Fruit fly (Drosophila melanogaster) whole organism, embryonic: Measurements from ENCODE around the gene CG4393.

Experiments used
- CG10267 ChIP-seq: fragments of 200-800 bp; sonication (Bioruptor generic); optimal IDR thresholded peaks from 2 replicates; lab custom pipeline; 2018; ENCODE audit warnings: missing biosample characterization, mild to moderate bottlenecking, missing genetic modification characterization, moderate library complexity
- CG10321 ChIP-seq: fragments of 200-800 bp; sonication (Bioruptor generic); IDR thresholded peaks from 2 replicates; pipeline ENCODE4 v1.3.6; 2022; ENCODE audit warnings: missing biosample characterization, missing genetic modification characterization
- CG12299 ChIP-seq: fragments of 200-800 bp; sonication (Bioruptor generic); optimal IDR thresholded peaks from 2 replicates; lab custom pipeline; 2018; ENCODE audit warnings: missing biosample characterization, mild to moderate bottlenecking, missing genetic modification characterization
- CG12769 ChIP-seq: fragments of 200-800 bp; sonication (Bioruptor generic); optimal IDR thresholded peaks from 2 replicates; lab custom pipeline; 2019; ENCODE audit warnings: missing biosample characterization, mild to moderate bottlenecking, missing genetic modification characterization, moderate library complexity
- CG13287 ChIP-seq: fragments of 200-800 bp; sonication (Bioruptor generic); IDR thresholded peaks from 2 replicates; pipeline ENCODE4 v1.3.6; 2022; ENCODE audit warnings: missing biosample characterization, missing genetic modification characterization; ENCODE audit not compliant: partially characterized antibody
- CG13296 ChIP-seq: fragments of 200-800 bp; sonication (Bioruptor generic); optimal IDR thresholded peaks from 3 replicates; lab custom pipeline; 2018; ENCODE audit warnings: missing biosample characterization, mild to moderate bottlenecking, missing genetic modification characterization
- CG13624 ChIP-seq: fragments of 200-800 bp; sonication (Bioruptor generic); optimal IDR thresholded peaks from 2 replicates; lab custom pipeline; 2016; ENCODE audit warnings: missing biosample characterization, missing genetic modification characterization
- CG13894 ChIP-seq: fragments of 200-800 bp; sonication (Bioruptor generic); optimal IDR thresholded peaks from 3 replicates; lab custom pipeline; 2018; ENCODE audit warnings: missing biosample characterization, mild to moderate bottlenecking, missing genetic modification characterization, moderate library complexity
- CG1603 ChIP-seq: fragments of 200-800 bp; sonication (Bioruptor generic); optimal IDR thresholded peaks from 2 replicates; lab custom pipeline; 2019; ENCODE audit warnings: missing biosample characterization, mild to moderate bottlenecking, missing genetic modification characterization, moderate library complexity
- CG17912 ChIP-seq: fragments of 200-800 bp; sonication (Bioruptor generic); optimal IDR thresholded peaks from 2 replicates; lab custom pipeline; 2018; ENCODE audit warnings: missing biosample characterization, mild to moderate bottlenecking, missing genetic modification characterization
- CG2202 ChIP-seq: fragments of 200-800 bp; sonication (Bioruptor generic); optimal IDR thresholded peaks from 2 replicates; lab custom pipeline; 2018; ENCODE audit warnings: missing biosample characterization, mild to moderate bottlenecking, missing genetic modification characterization
- CG3065 ChIP-seq: fragments of 200-800 bp; sonication (Bioruptor generic); optimal IDR thresholded peaks from 2 replicates; lab custom pipeline; 2016; ENCODE audit warnings: missing biosample characterization, missing genetic modification characterization
- CG42726 ChIP-seq: fragments of 200-800 bp; sonication (Bioruptor generic); IDR thresholded peaks from 2 replicates; pipeline ENCODE4 v1.3.6; 2022; ENCODE audit warnings: missing biosample characterization, missing genetic modification characterization; ENCODE audit not compliant: partially characterized antibody
- CG7786 ChIP-seq: fragments of 200-800 bp; sonication (Bioruptor generic); optimal IDR thresholded peaks from 2 replicates; lab custom pipeline; 2016; ENCODE audit warnings: missing biosample characterization, missing genetic modification characterization
- CG8281 ChIP-seq: fragments of 200-800 bp; sonication (Bioruptor generic); optimal IDR thresholded peaks from 2 replicates; lab custom pipeline; 2018; ENCODE audit warnings: missing biosample characterization, mild to moderate bottlenecking, missing genetic modification characterization, moderate library complexity
- CG9797 ChIP-seq: fragments of 200-800 bp; sonication (Bioruptor generic); optimal IDR thresholded peaks from 3 replicates; lab custom pipeline; 2018; ENCODE audit warnings: missing biosample characterization, mild to moderate bottlenecking, missing genetic modification characterization
- Camta ChIP-seq: fragments of 200-800 bp; sonication (Bioruptor generic); optimal IDR thresholded peaks from 2 replicates; lab custom pipeline; 2016; ENCODE audit warnings: missing biosample characterization, missing genetic modification characterization
- Dad ChIP-seq: fragments of 200-800 bp; sonication (Bioruptor generic); optimal IDR thresholded peaks from 3 replicates; lab custom pipeline; 2016; ENCODE audit warnings: missing biosample characterization, missing genetic modification characterization
- Deaf1 ChIP-seq: fragments of 200-800 bp; optimal IDR thresholded peaks from 3 replicates; lab custom pipeline; 2019; ENCODE audit warnings: missing biosample characterization, mild to moderate bottlenecking, missing genetic modification characterization, moderate library complexity
- Dref ChIP-seq: fragments of 200-800 bp; sonication (Bioruptor generic); IDR thresholded peaks from 2 replicates; pipeline ENCODE4 v1.3.6; 2022; ENCODE audit warnings: missing biosample characterization, missing genetic modification characterization
- Eip74EF ChIP-seq, 2 experiments: fragments of 200-800 bp in 1 of 2; fragments of >200 bp in 1 of 2; sonication (Bioruptor generic) in 1 of 2; optimal IDR thresholded peaks; 2 replicates each; lab custom pipeline; 2017 to 2019; ENCODE audit warnings: missing biosample characterization in 2 of 2, missing genetic modification characterization in 2 of 2, mild to moderate bottlenecking in 1 of 2, moderate library complexity in 1 of 2
- HLH4C ChIP-seq: fragments of 200-800 bp; sonication (Bioruptor generic); IDR thresholded peaks from 3 replicates; pipeline ENCODE4 v1.3.6; 2022; ENCODE audit warnings: missing biosample characterization, missing genetic modification characterization; ENCODE audit not compliant: partially characterized antibody
- Lhr ChIP-seq: fragments of 200-800 bp; sonication (Bioruptor generic); optimal IDR thresholded peaks from 3 replicates; lab custom pipeline; 2017; ENCODE audit warnings: mild to moderate bottlenecking, missing biosample characterization, missing genetic modification reagents, missing genetic modification characterization
- Med ChIP-seq: fragments of 200-800 bp; sonication (Bioruptor generic); peaks from one replicate; lab custom pipeline; 2016; ENCODE audit warnings: missing biosample characterization, missing genetic modification characterization, mild to moderate bottlenecking, inconsistent platforms, moderate library complexity
- NC2α ChIP-seq: fragments of 200-800 bp; sonication (Bioruptor generic); optimal IDR thresholded peaks from 2 replicates; lab custom pipeline; 2016; ENCODE audit warnings: missing biosample characterization, missing genetic modification characterization
- Oaz ChIP-seq: fragments of 200-800 bp; sonication (Bioruptor generic); IDR thresholded peaks from 2 replicates; pipeline ENCODE4 v1.3.6; 2022; ENCODE audit warnings: missing biosample characterization, missing genetic modification characterization
- Ptx1 ChIP-seq: fragments of 200-800 bp; sonication (Bioruptor generic); IDR thresholded peaks from 2 replicates; pipeline ENCODE4 v1.3.6; 2022; ENCODE audit warnings: missing biosample characterization, missing genetic modification characterization
- Six4 ChIP-seq: fragments of 200-800 bp; sonication (Bioruptor generic); optimal IDR thresholded peaks from 2 replicates; lab custom pipeline; 2016; ENCODE audit warnings: missing biosample characterization, missing genetic modification characterization
- Sry-δ ChIP-seq: fragments of 200-800 bp; sonication (Bioruptor generic); optimal IDR thresholded peaks from 2 replicates; lab custom pipeline; 2016; ENCODE audit warnings: missing biosample characterization, missing genetic modification characterization
- Trl ChIP-seq, 3 experiments: fragments of >200 bp in 2 of 3; fragments of 200-800 bp in 1 of 3; sonication (Bioruptor generic) in 1 of 3; optimal IDR thresholded peaks; 2 replicates in 1 of 3; 3 replicates in 2 of 3; lab custom pipeline; 2016 to 2017; ENCODE audit warnings: missing biosample characterization in 1 of 3, missing genetic modification characterization in 1 of 3
- abd-A ChIP-seq: fragments of 200-800 bp; sonication (Bioruptor generic); optimal IDR thresholded peaks from 3 replicates; lab custom pipeline; 2019; ENCODE audit warnings: missing biosample characterization, mild to moderate bottlenecking, missing genetic modification characterization, moderate library complexity
- bab2 ChIP-seq: fragments of 200-800 bp; sonication (Bioruptor generic); optimal IDR thresholded peaks from 2 replicates; lab custom pipeline; 2016; ENCODE audit warnings: missing biosample characterization, missing genetic modification characterization
- bowl ChIP-seq: fragments of 200-800 bp; sonication (Bioruptor generic); IDR thresholded peaks from 2 replicates; pipeline ENCODE4 v1.3.6; 2022; ENCODE audit warnings: missing biosample characterization, missing genetic modification characterization
- bsh ChIP-seq, 2 experiments: fragments of 200-800 bp; sonication (Bioruptor generic); optimal IDR thresholded peaks; 2 replicates each; lab custom pipeline; 2017 to 2018; ENCODE audit warnings: mild to moderate bottlenecking in 2 of 2, missing biosample characterization in 2 of 2, missing genetic modification characterization in 2 of 2, moderate library complexity in 1 of 2
- chinmo ChIP-seq: fragments of 200-800 bp; sonication (Bioruptor generic); IDR thresholded peaks from 4 replicates; pipeline ENCODE4 v1.3.6; 2022; ENCODE audit warnings: missing biosample characterization, missing genetic modification characterization; ENCODE audit not compliant: partially characterized antibody
- chm ChIP-seq: fragments of 200-800 bp; sonication (Bioruptor generic); IDR thresholded peaks from 2 replicates; pipeline ENCODE4 v1.3.6; 2022; ENCODE audit warnings: missing biosample characterization, missing genetic modification characterization
- crol ChIP-seq: fragments of 200-800 bp; sonication (Bioruptor generic); IDR thresholded peaks from 2 replicates; pipeline ENCODE4 v1.3.6; 2022; ENCODE audit warnings: missing biosample characterization, missing genetic modification characterization
- cwo ChIP-seq: fragments of 200-800 bp; sonication (Bioruptor generic); optimal IDR thresholded peaks from 3 replicates; lab custom pipeline; 2017; ENCODE audit warnings: missing biosample characterization, missing genetic modification characterization, mild to moderate bottlenecking, moderate library complexity, missing genetic modification reagents
- da ChIP-seq: fragments of 200-800 bp; sonication (Bioruptor generic); optimal IDR thresholded peaks from 2 replicates; lab custom pipeline; 2016; ENCODE audit warnings: missing biosample characterization, missing genetic modification characterization
- ewg ChIP-seq: fragments of 200-800 bp; sonication (Bioruptor generic); optimal IDR thresholded peaks from 3 replicates; lab custom pipeline; 2017; ENCODE audit warnings: mild to moderate bottlenecking, missing biosample characterization, missing genetic modification reagents, missing genetic modification characterization
- exex ChIP-seq: fragments of 200-800 bp; sonication (Bioruptor generic); optimal IDR thresholded peaks from 4 replicates; lab custom pipeline; 2018; ENCODE audit warnings: missing biosample characterization, mild to moderate bottlenecking, missing genetic modification characterization, moderate library complexity
- fd102C ChIP-seq: fragments of 200-800 bp; sonication (Bioruptor generic); optimal IDR thresholded peaks from 2 replicates; lab custom pipeline; 2018; ENCODE audit warnings: missing biosample characterization, mild to moderate bottlenecking, missing genetic modification characterization, moderate library complexity
- gfzf ChIP-seq: fragments of 200-800 bp; sonication (Bioruptor generic); optimal IDR thresholded peaks from 2 replicates; lab custom pipeline; 2016; ENCODE audit warnings: missing biosample characterization, mild to moderate bottlenecking, missing genetic modification characterization, moderate library complexity
- grau ChIP-seq: fragments of 200-800 bp; optimal IDR thresholded peaks from 3 replicates; lab custom pipeline; 2019; ENCODE audit warnings: missing biosample characterization, mild to moderate bottlenecking, missing genetic modification characterization, moderate library complexity
- kay ChIP-seq: fragments of 200-800 bp; sonication (Bioruptor generic); optimal IDR thresholded peaks from 2 replicates; lab custom pipeline; 2016; ENCODE audit warnings: missing biosample characterization, missing genetic modification characterization
- odd ChIP-seq: fragments of 200-800 bp; sonication (Bioruptor generic); optimal IDR thresholded peaks from 2 replicates; lab custom pipeline; 2017; ENCODE audit warnings: missing biosample characterization, mild to moderate bottlenecking, missing genetic modification characterization
- scrt ChIP-seq: fragments of 200-800 bp; sonication (Bioruptor generic); optimal IDR thresholded peaks from 2 replicates; lab custom pipeline; 2018; ENCODE audit warnings: missing biosample characterization, mild to moderate bottlenecking, missing genetic modification characterization, moderate library complexity
- seq ChIP-seq: fragments of 200-800 bp; sonication (Bioruptor generic); IDR thresholded peaks from 2 replicates; pipeline ENCODE4 v1.3.6; 2022; ENCODE audit warnings: missing biosample characterization, missing genetic modification characterization
- slbo ChIP-seq: fragments of 200-800 bp; sonication (Bioruptor generic); IDR thresholded peaks from 2 replicates; pipeline ENCODE4 v1.3.6; 2022; ENCODE audit warnings: missing biosample characterization, missing genetic modification characterization
- usp ChIP-seq: fragments of >200 bp; optimal IDR thresholded peaks from 2 replicates; lab custom pipeline; 2017; ENCODE audit warnings: missing biosample characterization, missing genetic modification characterization

Gene CG4393

dm6 chr3R:23386021-23386457 lies 1.5 kb upstream of the CG4393 start (continued):
- TF ChIP-seq usp (no peak), CG13894 (tag; lab: Kevin White, UChicago) (peak; percentile 60), fd102C (no peak), CG10267 (tag; lab: Kevin White, UChicago) (no peak), grau (no peak), CG2202 (tag; lab: Kevin White, UChicago) (no peak), bowl (GFP tag; lab: Robert Waterston, UW) (no peak), CG3065 (GFP tag; lab: Kevin White, UChicago) (no peak), CG1603 (tag; lab: Kevin White, UChicago) (peak; percentile 4), CG13296 (GFP tag; lab: Kevin White, UChicago) (no peak), CG12769 (tag; lab: Kevin White, UChicago) (peak; percentile 34), HLH4C (GFP tag; lab: Robert Waterston, UW) (no peak), Dref (GFP tag; lab: Robert Waterston, UW) (no peak), cwo (GFP tag; lab: Kevin White, UChicago) (no peak), kay (GFP tag; lab: Kevin White, UChicago) (peak; percentile 31), CG9797 (GFP tag; lab: Kevin White, UChicago) (no peak), NC2α (GFP tag; lab: Kevin White, UChicago) (no peak), Sry-δ (no peak), gfzf (GFP tag; lab: Kevin White, UChicago) (no peak), bab2 (no peak), Dad (no peak), Med (GFP tag; lab: Kevin White, UChicago) (no peak), CG7786 (GFP tag; lab: Kevin White, UChicago) (no peak), Camta (no peak), Eip74EF (GFP tag; optimal IDR thresholded peaks at IDR 0.05; lab: Kevin White, UChicago) (no peak), exex (tag; lab: Kevin White, UChicago) (peak; percentile 5), CG12299 (tag; lab: Kevin White, UChicago) (no peak), chm (GFP tag; lab: Robert Waterston, UW) (no peak), Lhr (GFP tag; lab: Kevin White, UChicago) (no peak), scrt (GFP tag; lab: Kevin White, UChicago) (peak; percentile 43)
- TF ChIP-seq, all 482 proteins: peak for 24

DNA sequence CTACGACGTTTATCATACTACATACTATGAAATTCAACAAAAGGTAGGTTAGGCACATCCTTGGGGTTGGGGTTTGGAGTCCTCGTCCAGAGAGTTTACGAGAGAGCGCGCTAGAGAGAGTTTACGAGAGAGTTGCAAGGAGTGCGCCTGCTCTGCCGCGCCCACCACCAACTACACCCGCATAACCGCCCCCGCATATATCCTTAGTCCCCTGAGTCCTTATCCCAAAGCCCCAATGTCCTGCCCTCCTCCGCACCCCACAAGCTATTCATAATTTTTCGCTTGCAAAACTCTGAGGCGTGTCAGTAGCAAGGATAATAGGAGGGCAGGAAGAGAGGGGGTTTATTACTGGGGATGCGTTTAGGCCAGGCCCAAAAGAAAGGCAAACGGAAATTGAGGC lies 854 bp downstream of the CG4393 start:
- no peak for TF ChIP-seq scrt (GFP tag; lab: Kevin White, UChicago)
- TF ChIP-seq slbo, result 0 out of 2 replicates have a peak, but pooled peaks have one; percentile 24
- no peak for TF ChIP-seq CG8281 (tag; lab: Kevin White, UChicago)
- TF ChIP-seq chinmo, result 0 out of 4 replicates have a peak, but pooled peaks have one; percentile 8
- no peak for TF ChIP-seq CG42726 (GFP tag; lab: Robert Waterston, UW)
- peak; percentile 88 for TF ChIP-seq ewg (GFP tag; lab: Kevin White, UChicago)
- 0 out of 2 replicates have a peak, but pooled peaks have one; percentile 12 for TF ChIP-seq CG13287 (GFP tag; lab: Robert Waterston, UW)
- TF ChIP-seq abd-A, result peak; percentile 70
- 0 out of 2 replicates have a peak, but pooled peaks have one; percentile 7 for TF ChIP-seq CG10321 (GFP tag; lab: Robert Waterston, UW)
- no peak for TF ChIP-seq odd
- no peak for TF ChIP-seq da (GFP tag; lab: Kevin White, UChicago)
- TF ChIP-seq Oaz, result 0 out of 2 replicates have a peak, but pooled peaks have one; percentile 11
- TF ChIP-seq bsh (GFP tag; optimal IDR thresholded peaks at IDR 0.05; lab: Kevin White, UChicago), result peak in 1 of 2 experiments; percentile 5
- no peak for TF ChIP-seq CG13624 (GFP tag; lab: Kevin White, UChicago)
- no peak for TF ChIP-seq CG17912 (GFP tag; lab: Kevin White, UChicago)
- TF ChIP-seq Deaf1 (tag; lab: Kevin White, UChicago), result peak; percentile 11
- TF ChIP-seq seq (GFP tag; lab: Robert Waterston, UW), result peak; percentile 49; the same call in 1 of the 2 replicates
- TF ChIP-seq Trl (optimal IDR thresholded peaks at IDR 0.05; lab: Kevin White, UChicago), result peak; percentile 45 to 64
- TF ChIP-seq Trl (GFP tag; optimal IDR thresholded peaks at IDR 0.05; lab: Kevin White, UChicago), result no peak
- peak; percentile 88 for TF ChIP-seq crol (GFP tag; lab: Robert Waterston, UW)
- TF ChIP-seq Six4 (GFP tag; lab: Kevin White, UChicago), result no peak
- no peak for TF ChIP-seq Ptx1 (GFP tag; lab: Robert Waterston, UW)
- peak; percentile 13 for TF ChIP-seq Med (GFP tag; lab: Kevin White, UChicago)
